Fruit fly (Drosophila melanogaster) S2 (cell line): ENCODE data around the gene TkR86C.

Source experiments
- CG8478 ChIP-seq: fragments of >200 bp; optimal IDR thresholded peaks from 2 replicates; lab custom pipeline; 2018
- CTCF ChIP-seq, 2 experiments: fragments of >200 bp; optimal IDR thresholded peaks; 2 replicates each; lab custom pipeline; 2018

The TkR86C gene

DNA sequence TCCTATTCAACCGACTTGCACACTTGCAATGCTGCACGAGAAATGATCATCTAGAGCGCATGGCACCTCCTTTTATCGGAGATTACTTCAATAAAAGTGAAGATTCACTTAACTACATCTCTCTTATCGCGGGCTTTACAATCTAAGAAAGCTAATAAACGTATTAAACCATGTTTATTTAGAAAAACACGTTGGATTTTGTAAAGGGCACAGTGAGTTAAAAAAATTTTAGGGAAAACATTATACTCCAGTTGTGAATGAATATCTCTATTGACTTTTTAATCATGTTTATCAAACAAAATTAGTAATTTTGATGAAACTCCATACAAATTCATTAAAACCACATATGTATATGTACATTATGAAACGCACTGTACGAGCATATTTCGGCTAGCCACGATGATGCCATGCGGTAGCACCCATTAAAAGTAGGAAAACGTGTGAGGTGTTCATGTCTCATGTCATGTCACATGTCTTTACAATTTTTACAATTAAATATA is 8.4 kb upstream of the TkR86C start, which contains the start of gene CG31272:
Gene CG31272 (minus strand): TSS at position 51 of the 500 bp plus-strand sequence.
- TF ChIP-seq CG8478 (lab: Kevin White, UChicago) (no peak), CTCF (optimal IDR thresholded peaks at IDR 0.05; lab: Kevin White, UChicago) (no peak)

dm6 chr3R:10755534-10755933 is 4.5 kb upstream of the TkR86C start, which contains the start of gene CG14691:
TSS of gene CG14691 (minus strand) at chr3R:10755634.
- TF ChIP-seq CTCF (optimal IDR thresholded peaks at IDR 0.05; lab: Kevin White, UChicago) = no peak
- no peak for TF ChIP-seq CG8478 (lab: Kevin White, UChicago)

- TF ChIP-seq CTCF (optimal IDR thresholded peaks at IDR 0.05; lab: Kevin White, UChicago) (no peak), CG8478 (lab: Kevin White, UChicago) (no peak)
Observed at dm6 chr3R:10747650-10748049, 3.4 kb downstream of the TkR86C start.

dm6 chr3R:10735857-10736256 is 15.2 kb downstream of the TkR86C start, which contains the start of gene tomboy20:
TSS of gene tomboy20 (minus strand) at chr3R:10735957.
- TF ChIP-seq CG8478 (lab: Kevin White, UChicago) = no peak
- no peak for TF ChIP-seq CTCF (optimal IDR thresholded peaks at IDR 0.05; lab: Kevin White, UChicago)

dm6 chr3R:10726714-10727113 is 24.3 kb downstream of the TkR86C start:
- TF ChIP-seq CG8478 (lab: Kevin White, UChicago) = no peak

- TF ChIP-seq CG8478 (lab: Kevin White, UChicago) (no peak), CTCF (optimal IDR thresholded peaks at IDR 0.05; lab: Kevin White, UChicago) (no peak)
Observed at dm6 chr3R:10714498-10714897, 36.5 kb downstream of the TkR86C start, which contains the start of gene CG4073. TSS of gene CG4073 (plus strand) at chr3R:10714798.

DNA sequence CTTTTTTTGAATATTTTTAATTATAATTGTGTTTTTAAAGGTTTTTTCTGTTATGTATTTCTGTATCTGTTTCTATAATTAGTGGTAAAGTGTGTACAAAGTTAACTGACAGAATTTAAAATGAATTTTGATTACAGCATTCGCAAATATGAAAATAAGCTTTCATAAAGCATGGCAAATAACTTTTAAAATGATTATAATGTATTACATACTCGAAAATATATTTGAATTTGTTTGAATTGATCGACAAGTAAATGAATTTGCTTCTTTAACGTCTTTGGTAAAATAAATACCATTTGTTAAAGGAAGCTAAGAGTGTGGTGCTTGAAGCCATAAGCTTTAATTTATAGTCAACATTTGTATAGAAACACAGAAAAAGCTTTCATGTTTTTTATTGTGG is 39.9 kb downstream of the TkR86C start, which contains the start of gene CG14689:
Gene CG14689 (minus strand): TSS at position 101 of the 400 bp plus-strand sequence.
- TF ChIP-seq CG8478 (lab: Kevin White, UChicago) (no peak), CTCF (optimal IDR thresholded peaks at IDR 0.05; lab: Kevin White, UChicago) (no peak)

dm6 chr3R:10709264-10709663 is 41.8 kb downstream of the TkR86C start, which contains the start of gene CG31373:
TSS of gene CG31373 (minus strand) at chr3R:10709364.
- TF ChIP-seq CG8478 (lab: Kevin White, UChicago) (no peak), CTCF (optimal IDR thresholded peaks at IDR 0.05; lab: Kevin White, UChicago) (no peak)

DNA sequence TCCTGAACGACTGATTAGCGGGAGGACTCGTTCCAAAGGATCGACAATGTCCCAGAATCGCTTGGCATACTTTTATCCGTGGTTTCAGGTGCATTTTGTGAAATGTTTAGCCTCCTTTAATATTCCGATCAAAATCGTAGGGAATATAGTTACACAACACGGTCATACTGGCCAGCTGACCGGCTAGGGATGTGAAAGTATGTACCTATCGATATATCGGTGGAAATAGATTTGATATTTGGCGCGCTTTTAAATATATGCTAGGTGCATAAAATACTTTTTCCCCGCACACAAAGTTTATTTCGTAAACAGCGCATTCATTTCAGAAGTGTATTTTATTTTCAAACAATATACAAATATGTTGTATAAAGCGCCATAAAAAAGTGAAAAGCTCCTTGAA is 42.9 kb downstream of the TkR86C start, which contains the start of gene CG31278:
Gene CG31278 (minus strand): TSS at position 172 of the 400 bp plus-strand sequence.
- no peak for TF ChIP-seq CTCF (optimal IDR thresholded peaks at IDR 0.05; lab: Kevin White, UChicago)
- no peak for TF ChIP-seq CG8478 (lab: Kevin White, UChicago)

- TF ChIP-seq CTCF (optimal IDR thresholded peaks at IDR 0.05; lab: Kevin White, UChicago) = no peak
- no peak for TF ChIP-seq CG8478 (lab: Kevin White, UChicago)
Observed at dm6 chr3R:10706763-10707162, 44.3 kb downstream of the TkR86C start, which contains the start of the genes CG31467 and CG14684. TSS of gene CG31467 (minus strand) at chr3R:10706863. TSS of gene CG14684 (plus strand) at chr3R:10706974.

DNA sequence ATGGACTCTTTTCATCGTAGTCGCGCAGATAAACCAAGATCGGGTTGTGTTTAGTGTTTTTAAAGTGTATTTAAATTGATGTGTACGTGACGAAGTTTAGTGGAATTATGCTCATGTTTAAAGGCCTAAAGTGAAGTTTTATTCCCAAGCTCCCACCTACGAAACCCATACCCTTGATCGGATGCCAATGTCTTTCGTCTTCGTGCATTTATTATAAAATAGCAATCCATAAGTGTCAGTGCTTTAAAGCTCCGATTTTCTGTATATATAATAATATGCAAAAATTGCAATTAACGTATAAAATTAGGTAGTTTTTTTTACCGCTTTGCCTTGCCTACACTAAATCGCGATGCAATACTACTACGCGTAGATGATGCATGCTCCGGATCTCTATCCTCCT is 46.1 kb downstream of the TkR86C start, which contains the start of gene CG31391:
Gene CG31391 (minus strand): TSS at position 101 of the 400 bp plus-strand sequence.
- no peak for TF ChIP-seq CTCF (optimal IDR thresholded peaks at IDR 0.05; lab: Kevin White, UChicago)
- TF ChIP-seq CG8478 (lab: Kevin White, UChicago) = no peak

- no peak for TF ChIP-seq CG8478 (lab: Kevin White, UChicago)
- TF ChIP-seq CTCF (optimal IDR thresholded peaks at IDR 0.05; lab: Kevin White, UChicago) = no peak
Observed at dm6 chr3R:10700638-10701037, 50.4 kb downstream of the TkR86C start.

DNA sequence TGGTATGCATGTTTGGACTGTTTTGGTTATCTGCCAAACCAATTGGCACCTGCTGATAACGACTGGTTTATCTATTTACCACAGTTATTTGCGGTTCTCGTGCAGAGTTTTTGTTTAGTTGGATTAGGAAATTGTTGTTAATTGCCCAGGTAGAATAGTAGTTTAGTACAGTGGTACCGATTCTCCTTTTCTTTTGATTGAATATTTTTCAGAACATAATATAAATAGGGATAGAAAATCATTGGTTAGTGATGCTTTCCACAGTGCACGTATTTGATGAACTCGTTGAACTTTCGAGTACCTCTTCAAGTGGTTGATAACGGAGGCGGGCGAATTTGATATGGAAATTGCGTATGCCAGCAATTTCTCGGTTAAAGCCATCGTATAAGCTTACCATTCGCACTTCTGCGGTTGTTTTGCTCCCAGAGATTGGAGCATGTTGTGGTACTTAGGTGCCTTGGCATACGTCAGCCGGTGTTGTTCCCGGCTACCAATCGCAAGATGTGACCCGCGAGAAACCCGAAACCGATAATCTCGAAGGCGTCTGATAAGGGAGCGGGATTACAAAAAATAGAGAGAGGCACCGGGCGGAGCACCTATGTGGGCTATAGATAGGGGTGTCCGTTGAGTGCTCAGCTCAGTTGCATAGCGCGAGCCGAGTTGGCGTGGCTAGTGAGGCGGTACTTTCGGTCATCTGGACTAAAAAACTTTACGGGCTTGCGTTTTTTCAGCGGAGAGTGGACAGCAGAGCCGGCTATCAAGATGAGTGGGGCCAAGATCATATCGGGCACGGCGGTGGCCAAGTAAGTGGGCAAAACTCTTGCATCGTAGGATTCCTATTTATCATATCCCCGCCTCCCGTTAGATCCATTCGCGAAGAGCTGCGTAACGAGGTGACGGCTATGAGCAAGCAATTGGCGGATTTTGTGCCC is 51.7 kb downstream of the TkR86C start:
- no peak for TF ChIP-seq CTCF (optimal IDR thresholded peaks at IDR 0.05; lab: Kevin White, UChicago)
- TF ChIP-seq CG8478 (lab: Kevin White, UChicago) = no peak

- TF ChIP-seq CTCF (optimal IDR thresholded peaks at IDR 0.05; lab: Kevin White, UChicago) (no peak), CG8478 (lab: Kevin White, UChicago) (no peak)
Observed at dm6 chr3R:10696371-10696777, 54.7 kb downstream of the TkR86C start, which contains the start of the genes pug, CG14683 and CG46459. TSS of gene pug (plus strand) at chr3R:10696534. TSS of gene CG14683 (plus strand) at chr3R:10696647. TSS of gene CG46459 (plus strand) at chr3R:10696647.
